Worm (Caenorhabditis elegans) whole organism, L3 larva: ENCODE data around the gene C30G12.4.

ENCODE experiments used
- ama-1 ChIP-seq: fragments of 150-350 bp; optimal IDR thresholded peaks from 2 replicates; lab custom pipeline; 2018
- egl-5 ChIP-seq: fragments of 150-350 bp; optimal IDR thresholded peaks from 2 replicates; lab custom pipeline; 2017; ENCODE audit warnings: missing biosample characterization, missing genetic modification reagents, missing genetic modification characterization, inconsistent platforms
- elt-3 ChIP-seq, 3 experiments: fragments of 150-350 bp in 1 of 3; sonication (generic microtip) in 2 of 3; optimal IDR thresholded peaks; 2 replicates in 2 of 3; 4 replicates in 1 of 3; lab custom pipeline; 2014 to 2017; ENCODE audit warnings: missing biosample characterization in 3 of 3, missing genetic modification characterization in 3 of 3
- lin-39 ChIP-seq: fragments of 150-350 bp; optimal IDR thresholded peaks from 2 replicates; lab custom pipeline; 2018; ENCODE audit warnings: missing biosample characterization, missing genetic modification reagents, missing genetic modification characterization
- nhr-28 ChIP-seq: fragments of 150-350 bp; optimal IDR thresholded peaks from 2 replicates; lab custom pipeline; 2014; ENCODE audit warnings: missing biosample characterization, missing genetic modification characterization
- pha-4 ChIP-seq: fragments of 150-350 bp; optimal IDR thresholded peaks from 2 replicates; lab custom pipeline; 2014; ENCODE audit warnings: missing biosample characterization, missing genetic modification reagents, missing genetic modification characterization
- unc-62 ChIP-seq: fragments of 150-350 bp; sonication (generic microtip); optimal IDR thresholded peaks from 4 replicates; lab custom pipeline; 2014; ENCODE audit warnings: missing biosample characterization, missing genetic modification reagents, missing genetic modification characterization

ce11 chrII:7287709-7288108 is 25.8 kb downstream of the C30G12.4 start:
- TF ChIP-seq ama-1 (no peak), unc-62 (GFP tag; lab: Kevin White, UChicago) (peak; percentile 64), nhr-28 (tag; lab: Kevin White, UChicago) (no peak), lin-39 (no peak), pha-4 (tag; lab: Kevin White, UChicago) (peak; percentile 6), elt-3 (tag; optimal IDR thresholded peaks at IDR 0.05; lab: Kevin White, UChicago) (peak; percentile 49 to 57 (median 50)), egl-5 (tag; lab: Kevin White, UChicago) (no peak)
